Fruit fly (Drosophila melanogaster): ENCODE data around the gene Rsph9.

The Rsph9 gene

DNA sequence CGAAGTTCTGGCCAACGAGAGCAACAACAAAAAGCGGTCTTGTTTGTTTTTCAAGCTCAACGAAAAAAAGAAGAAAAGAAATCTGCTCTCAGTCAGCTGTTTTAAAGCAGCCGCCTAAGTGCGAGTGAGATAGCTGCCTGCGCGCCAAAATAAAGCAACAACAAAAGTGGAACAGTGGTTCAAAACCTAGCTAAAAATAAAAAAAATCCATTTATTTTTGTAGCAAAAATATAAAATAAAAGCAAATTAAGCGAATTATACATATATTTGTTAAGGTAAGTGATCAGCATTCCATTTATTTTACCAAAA lies 27.3 kb downstream of the Rsph9 start (continued):
- TF ChIP-seq bcd (GFP tag; optimal IDR thresholded peaks at IDR 0.05) (peak; percentile 4), CG34422 (GFP tag; IDR thresholded peaks at IDR 0.05) (peak; percentile 80; the same call in 1 of the 3 replicates), Drgx (GFP tag; IDR thresholded peaks at IDR 0.05) (peak; percentile 87), gfzf (GFP tag; optimal IDR thresholded peaks at IDR 0.05) (no peak), Rx (GFP tag; IDR thresholded peaks at IDR 0.05) (no peak), CG15269 (tag; optimal IDR thresholded peaks at IDR 0.05) (peak; percentile 30), lbe (GFP tag; optimal IDR thresholded peaks at IDR 0.05) (peak; percentile 68), NFAT (GFP tag; IDR thresholded peaks at IDR 0.05) (no peak)

DNA sequence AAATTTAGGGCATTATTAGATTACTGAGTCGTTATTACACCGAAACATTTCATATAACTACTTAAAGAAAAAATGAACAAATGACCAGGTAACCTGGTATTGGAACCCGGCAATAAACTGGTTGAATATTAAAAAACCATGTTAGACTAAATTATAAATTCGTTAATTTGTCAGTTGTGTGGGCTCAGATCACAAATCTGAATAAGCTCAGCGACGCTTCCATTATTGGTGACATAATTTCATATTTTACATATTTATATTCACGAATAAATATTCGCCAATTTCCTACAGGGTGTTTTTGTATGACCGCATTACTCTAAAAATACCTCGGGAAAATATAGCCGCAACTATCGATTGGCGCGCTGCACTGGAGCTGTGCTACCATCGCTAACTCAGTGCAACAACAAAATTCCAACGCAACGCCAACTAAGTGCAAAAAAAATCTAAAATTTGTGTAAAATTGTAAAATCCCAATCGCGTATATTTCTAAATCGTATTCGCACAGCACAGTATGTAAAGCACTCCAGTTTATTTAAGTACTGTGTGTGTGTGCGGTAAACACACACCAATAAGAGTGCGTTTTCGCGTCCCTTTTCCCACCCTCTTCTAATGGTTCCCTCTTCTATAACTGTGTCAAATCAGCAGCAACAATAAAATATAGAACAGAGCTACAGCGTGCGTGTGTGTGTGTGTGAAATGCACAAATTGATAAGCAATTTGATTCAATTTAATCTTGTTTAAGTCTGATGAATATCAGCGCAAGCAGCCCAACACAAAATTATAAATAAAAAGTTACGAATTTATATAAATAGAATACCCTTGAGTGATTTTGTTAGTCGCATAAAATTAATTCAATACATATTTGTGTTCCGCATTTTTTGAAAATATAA lies 27.9 kb downstream of the Rsph9 start, which contains the start of gene CLIP-190:
TSS of gene CLIP-190 (plus strand) at position 370 of the 890 bp plus-strand sequence.
- TF ChIP-seq mld (GFP tag; IDR thresholded peaks at IDR 0.05; ENCODE audit: partially characterized antibody), result no peak
- TF ChIP-seq CG9609 (GFP tag; optimal IDR thresholded peaks at IDR 0.05), result no peak
- peak; percentile 17 for TF ChIP-seq CG14710 (tag; optimal IDR thresholded peaks at IDR 0.05)
- no peak for TF ChIP-seq h (optimal IDR thresholded peaks at IDR 0.05)
- peak; percentile 56 for TF ChIP-seq ato (GFP tag; IDR thresholded peaks at IDR 0.05; ENCODE audit: partially characterized antibody)
- peak; percentile 7 for TF ChIP-seq HmgZ (tag; optimal IDR thresholded peaks at IDR 0.05)
- no peak for TF ChIP-seq CG17385 (GFP tag; optimal IDR thresholded peaks at IDR 0.05)
- peak; percentile 85 for TF ChIP-seq BEAF-32 (GFP tag; optimal IDR thresholded peaks at IDR 0.05)
- no peak for TF ChIP-seq CG11723 (GFP tag; optimal IDR thresholded peaks at IDR 0.05)
- TF ChIP-seq lov (optimal IDR thresholded peaks at IDR 0.05), result no peak
- no peak for TF ChIP-seq lov (GFP tag; IDR thresholded peaks at IDR 0.05)
- TF ChIP-seq MTF-1 (GFP tag; optimal IDR thresholded peaks at IDR 0.05; ENCODE audit: borderline replicate concordance), result no peak
- peak; percentile 72; the same call in 2 of the 3 replicates for TF ChIP-seq CG7963 (GFP tag; IDR thresholded peaks at IDR 0.05; ENCODE audit: partially characterized antibody)
- TF ChIP-seq fd102C (GFP tag; optimal IDR thresholded peaks at IDR 0.05), result no peak
- peak; percentile 78 for TF ChIP-seq Med (GFP tag)
- no peak for TF ChIP-seq Mrtf (GFP tag; IDR thresholded peaks at IDR 0.05)
- TF ChIP-seq bbx (GFP tag; IDR thresholded peaks at IDR 0.05; ENCODE audit: partially characterized antibody), result peak; percentile 81
- no peak for TF ChIP-seq CG17359 (tag; optimal IDR thresholded peaks at IDR 0.05)
- TF ChIP-seq CG12659 (GFP tag; optimal IDR thresholded peaks at IDR 0.05), result peak; percentile 43
- TF ChIP-seq nerfin-1 (tag; optimal IDR thresholded peaks at IDR 0.05), result peak; percentile 93
- peak; percentile 27 for TF ChIP-seq Sin3A (optimal IDR thresholded peaks at IDR 0.05)
- peak; percentile 63 for TF ChIP-seq sens (GFP tag)
- no peak for TF ChIP-seq Lhr (GFP tag; optimal IDR thresholded peaks at IDR 0.05)
- TF ChIP-seq CG1792 (GFP tag; optimal IDR thresholded peaks at IDR 0.05), result no peak
- peak; percentile 27 for TF ChIP-seq CG30403 (GFP tag; optimal IDR thresholded peaks at IDR 0.05)
- TF ChIP-seq slbo (GFP tag; IDR thresholded peaks at IDR 0.05), result peak; percentile 59
- no peak for TF ChIP-seq ac (GFP tag; optimal IDR thresholded peaks at IDR 0.05)
- no peak for TF ChIP-seq Nf-YA (GFP tag; IDR thresholded peaks at IDR 0.05)
- no peak for TF ChIP-seq odd (GFP tag; optimal IDR thresholded peaks at IDR 0.05)
- TF ChIP-seq Taf1 (GFP tag; IDR thresholded peaks at IDR 0.05), result no peak
- TF ChIP-seq CG7357 (GFP tag; IDR thresholded peaks at IDR 0.05), result no peak
- TF ChIP-seq CG11695 (GFP tag; IDR thresholded peaks at IDR 0.05), result no peak
- no peak for TF ChIP-seq NC2β (GFP tag; optimal IDR thresholded peaks at IDR 0.05)
- TF ChIP-seq CG14860 (GFP tag; IDR thresholded peaks at IDR 0.05; ENCODE audit: partially characterized antibody), result peak; percentile 24; the same call in 2 of the 3 replicates
- peak; percentile 65 for TF ChIP-seq CG16813 (GFP tag; IDR thresholded peaks at IDR 0.05; ENCODE audit: partially characterized antibody)
- TF ChIP-seq Dbx (GFP tag; IDR thresholded peaks at IDR 0.05), result 0 out of 3 replicates have a peak, but pooled peaks have one; percentile 21
- no peak for TF ChIP-seq CG11696 (GFP tag; IDR thresholded peaks at IDR 0.05)
- TF ChIP-seq CG9797 (GFP tag; optimal IDR thresholded peaks at IDR 0.05), result peak; percentile 52
- TF ChIP-seq CoRest (tag; optimal IDR thresholded peaks at IDR 0.05), result peak; percentile 26
- peak; percentile 22 for TF ChIP-seq Dip3 (GFP tag; optimal IDR thresholded peaks at IDR 0.05)
- TF ChIP-seq Sry-δ (GFP tag; optimal IDR thresholded peaks at IDR 0.05), result peak; percentile 93
